Fruit fly (Drosophila melanogaster): Measurements from ENCODE around the gene TTLL1A.

DNA sequence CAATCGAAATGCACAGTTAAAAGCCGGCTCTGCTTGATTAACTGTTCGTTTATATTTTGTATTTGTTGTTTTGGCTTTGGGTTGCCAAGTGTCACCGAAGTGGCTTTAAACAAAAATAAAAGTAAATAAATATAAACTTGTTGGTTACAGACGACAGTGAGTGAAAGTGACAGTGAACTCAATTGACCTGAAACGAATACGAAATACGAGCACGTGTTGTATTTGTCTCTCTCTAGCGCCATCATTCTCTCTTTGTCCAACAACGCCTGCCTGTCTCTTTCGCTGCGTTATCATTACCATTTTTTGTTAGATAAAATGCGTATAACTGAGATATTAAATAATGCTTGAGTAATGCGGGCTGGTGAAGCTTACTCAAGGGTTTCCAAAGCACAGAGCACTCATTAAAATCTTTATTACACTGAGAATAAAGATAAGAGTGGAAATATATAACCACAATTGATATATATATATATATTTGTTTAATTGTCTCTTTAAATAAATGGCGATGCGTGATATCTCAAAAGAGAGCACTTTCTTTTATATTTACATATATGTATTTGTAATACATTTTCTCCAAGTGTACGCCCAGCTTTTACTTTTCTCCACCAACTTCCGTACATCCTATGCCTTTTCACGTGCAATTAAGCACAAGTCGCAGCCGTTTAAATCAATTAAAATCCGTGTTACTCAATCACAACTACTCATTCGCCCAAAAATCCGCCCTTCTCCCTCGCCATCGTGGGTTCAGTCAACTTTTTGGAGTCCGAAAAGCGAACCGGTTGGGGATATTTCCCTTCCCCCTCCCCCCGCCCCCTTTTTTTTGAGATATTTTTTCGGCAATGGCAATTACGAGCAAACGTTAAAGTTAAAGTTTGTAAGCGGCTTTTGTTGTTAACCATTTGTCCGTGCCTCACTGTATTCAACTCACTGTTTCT is 20.9 kb downstream of the TTLL1A start:
- no peak for TF ChIP-seq Hr38 (GFP tag; optimal IDR thresholded peaks at IDR 0.05)
- no peak for TF ChIP-seq Sox14 (GFP tag; optimal IDR thresholded peaks at IDR 0.05)
- no peak for TF ChIP-seq Ets96B (tag; optimal IDR thresholded peaks at IDR 0.05)
- TF ChIP-seq CG8119 (GFP tag; IDR thresholded peaks at IDR 0.05): peak; percentile 50; the same call in 2 of the 3 replicates

All from whole organism, prepupa.